Fruit fly (Drosophila melanogaster) whole organism, prepupa: Measurements from ENCODE around the gene CG10338.

Source experiments
- Blimp-1 ChIP-seq: fragments of 200-800 bp; sonication (Bioruptor generic); optimal IDR thresholded peaks from 3 replicates; lab custom pipeline; 2017; ENCODE audit warnings: missing biosample characterization, missing genetic modification characterization, mild to moderate bottlenecking, moderate library complexity, missing genetic modification reagents
- CG10631 ChIP-seq: fragments of 200-800 bp; sonication (Bioruptor generic); optimal IDR thresholded peaks from 2 replicates; lab custom pipeline; 2016; ENCODE audit warnings: missing biosample characterization, missing genetic modification characterization
- CG10669 ChIP-seq: fragments of 200-800 bp; sonication (Bioruptor generic); optimal IDR thresholded peaks from 3 replicates; lab custom pipeline; 2018; ENCODE audit warnings: missing biosample characterization, mild to moderate bottlenecking, missing genetic modification characterization, moderate library complexity
- CG11294 ChIP-seq: fragments of 200-800 bp; sonication (Bioruptor generic); IDR thresholded peaks from 2 replicates; pipeline ENCODE4 v1.3.6; 2022; ENCODE audit warnings: missing biosample characterization, missing genetic modification characterization
- CG15336 ChIP-seq: fragments of 200-800 bp; sonication (Bioruptor generic); IDR thresholded peaks from 2 replicates; pipeline ENCODE4 v1.3.6; 2022; ENCODE audit warnings: missing biosample characterization, missing genetic modification characterization
- CG1621 ChIP-seq: fragments of 200-800 bp; sonication (Bioruptor generic); optimal IDR thresholded peaks from 3 replicates; lab custom pipeline; 2018; ENCODE audit warnings: missing biosample characterization, mild to moderate bottlenecking, missing genetic modification characterization
- CG16779 ChIP-seq: fragments of 200-800 bp; sonication (Bioruptor generic); optimal IDR thresholded peaks from 3 replicates; lab custom pipeline; 2017; ENCODE audit warnings: missing biosample characterization, mild to moderate bottlenecking, missing genetic modification characterization
- CG31627 ChIP-seq: fragments of 200-800 bp; sonication (Bioruptor generic); optimal IDR thresholded peaks from 3 replicates; lab custom pipeline; 2016; ENCODE audit warnings: missing biosample characterization, missing genetic modification characterization
- CG32006 ChIP-seq: fragments of 200-800 bp; sonication (Bioruptor generic); optimal IDR thresholded peaks from 3 replicates; lab custom pipeline; 2017; ENCODE audit warnings: missing biosample characterization, mild to moderate bottlenecking, missing genetic modification characterization
- CG34406 ChIP-seq: fragments of 200-800 bp; sonication (Bioruptor generic); optimal IDR thresholded peaks from 3 replicates; lab custom pipeline; 2016; ENCODE audit warnings: missing biosample characterization, missing genetic modification characterization
- CG4318 ChIP-seq: fragments of 200-800 bp; sonication (Bioruptor generic); optimal IDR thresholded peaks from 3 replicates; lab custom pipeline; 2017; ENCODE audit warnings: missing biosample characterization, mild to moderate bottlenecking, missing genetic modification characterization
- CG6163 ChIP-seq: fragments of 200-800 bp; sonication (Bioruptor generic); IDR thresholded peaks from 3 replicates; pipeline ENCODE4 v1.3.6; 2022; ENCODE audit warnings: missing biosample characterization, missing genetic modification characterization
- CG6792 ChIP-seq: fragments of 200-800 bp; sonication (Bioruptor generic); optimal IDR thresholded peaks from 3 replicates; lab custom pipeline; 2016; ENCODE audit warnings: missing biosample characterization, missing genetic modification characterization
- CG7368 ChIP-seq: fragments of 200-800 bp; sonication (Bioruptor generic); optimal IDR thresholded peaks from 3 replicates; lab custom pipeline; 2016; ENCODE audit warnings: missing biosample characterization, missing genetic modification characterization
- CG8119 ChIP-seq: fragments of 200-800 bp; sonication (Bioruptor generic); IDR thresholded peaks from 3 replicates; pipeline ENCODE4 v1.3.6; 2022; ENCODE audit warnings: missing biosample characterization, missing genetic modification characterization
- CG8319 ChIP-seq: fragments of 200-800 bp; sonication (Bioruptor generic); optimal IDR thresholded peaks from 3 replicates; lab custom pipeline; 2016; ENCODE audit warnings: missing biosample characterization, missing genetic modification characterization
- CG8632 ChIP-seq: fragments of 200-800 bp; sonication (Bioruptor generic); optimal IDR thresholded peaks from 3 replicates; lab custom pipeline; 2016; ENCODE audit warnings: missing biosample characterization, missing genetic modification characterization
- Eip75B ChIP-seq: fragments of 200-800 bp; sonication (Bioruptor generic); optimal IDR thresholded peaks from 3 replicates; lab custom pipeline; 2016; ENCODE audit warnings: missing biosample characterization, missing genetic modification characterization
- Eip78C ChIP-seq: fragments of 200-800 bp; sonication (Bioruptor generic); peaks from one replicate; lab custom pipeline; 2016; ENCODE audit warnings: missing biosample characterization, missing genetic modification characterization
- Eip93F ChIP-seq: fragments of 200-800 bp; sonication (Bioruptor generic); optimal IDR thresholded peaks from 2 replicates; lab custom pipeline; 2016; ENCODE audit warnings: missing biosample characterization, mild to moderate bottlenecking, missing genetic modification characterization
- Ets96B ChIP-seq: fragments of 200-800 bp; optimal IDR thresholded peaks from 2 replicates; lab custom pipeline; 2019; ENCODE audit warnings: missing biosample characterization, mild to moderate bottlenecking, missing genetic modification characterization, moderate library complexity
- Hr38 ChIP-seq: sonication (Bioruptor generic); optimal IDR thresholded peaks from 2 replicates; lab custom pipeline; 2016; ENCODE audit warnings: missing biosample characterization, missing genetic modification characterization
- Hr39 ChIP-seq: fragments of 200-800 bp; sonication (Bioruptor generic); optimal IDR thresholded peaks from 2 replicates; lab custom pipeline; 2016; ENCODE audit warnings: missing biosample characterization, missing genetic modification characterization
- Hr4 ChIP-seq: fragments of 200-800 bp; sonication (Bioruptor generic); optimal IDR thresholded peaks from 3 replicates; lab custom pipeline; 2016; ENCODE audit warnings: missing biosample characterization, missing genetic modification characterization
- Lpt ChIP-seq: fragments of 200-800 bp; sonication (Bioruptor generic); optimal IDR thresholded peaks from 3 replicates; lab custom pipeline; 2016; ENCODE audit warnings: missing biosample characterization, missing genetic modification characterization
- Met ChIP-seq: fragments of 200-800 bp; sonication (Bioruptor generic); optimal IDR thresholded peaks from 3 replicates; lab custom pipeline; 2016; ENCODE audit warnings: missing biosample characterization, missing genetic modification characterization
- OdsH ChIP-seq: fragments of 200-800 bp; sonication (Bioruptor generic); optimal IDR thresholded peaks from 3 replicates; lab custom pipeline; 2016; ENCODE audit warnings: missing biosample characterization, missing genetic modification characterization
- Sox102F ChIP-seq: fragments of 200-800 bp; sonication (Bioruptor generic); optimal IDR thresholded peaks from 2 replicates; lab custom pipeline; 2016; ENCODE audit warnings: missing biosample characterization, mild to moderate bottlenecking, missing genetic modification characterization
- Sox14 ChIP-seq: fragments of 200-800 bp; sonication (Bioruptor generic); optimal IDR thresholded peaks from 3 replicates; lab custom pipeline; 2016; ENCODE audit warnings: missing biosample characterization, missing genetic modification characterization
- Sox15 ChIP-seq: fragments of 200-800 bp; sonication (Bioruptor generic); optimal IDR thresholded peaks from 3 replicates; lab custom pipeline; 2016; ENCODE audit warnings: missing biosample characterization, missing genetic modification characterization
- acj6 ChIP-seq: fragments of 200-800 bp; sonication (Bioruptor generic); optimal IDR thresholded peaks from 3 replicates; lab custom pipeline; 2016; ENCODE audit warnings: missing biosample characterization, missing genetic modification characterization
- cyc ChIP-seq: fragments of 200-800 bp; sonication (Bioruptor generic); optimal IDR thresholded peaks from 3 replicates; lab custom pipeline; 2016; ENCODE audit warnings: missing biosample characterization, missing genetic modification characterization
- dac ChIP-seq: fragments of 200-800 bp; sonication (Bioruptor generic); optimal IDR thresholded peaks from 2 replicates; lab custom pipeline; 2017; ENCODE audit warnings: missing biosample characterization, mild to moderate bottlenecking, missing genetic modification characterization
- fd59A ChIP-seq: fragments of 200-800 bp; sonication (Bioruptor generic); optimal IDR thresholded peaks from 2 replicates; lab custom pipeline; 2017; ENCODE audit warnings: missing biosample characterization, mild to moderate bottlenecking, missing genetic modification characterization, missing genetic modification reagents
- fd85E ChIP-seq: fragments of 200-800 bp; sonication (Bioruptor generic); optimal IDR thresholded peaks from 3 replicates; lab custom pipeline; 2016; ENCODE audit warnings: missing biosample characterization, missing genetic modification characterization
- lz ChIP-seq: fragments of 200-800 bp; sonication (Bioruptor generic); optimal IDR thresholded peaks from 3 replicates; lab custom pipeline; 2016; ENCODE audit warnings: missing biosample characterization, missing genetic modification characterization
- net ChIP-seq: fragments of 200-800 bp; sonication (Bioruptor generic); optimal IDR thresholded peaks from 3 replicates; lab custom pipeline; 2016; ENCODE audit warnings: missing biosample characterization, missing genetic modification characterization
- pdm3 ChIP-seq: fragments of 200-800 bp; sonication (Bioruptor generic); optimal IDR thresholded peaks from 3 replicates; lab custom pipeline; 2016; ENCODE audit warnings: missing biosample characterization, missing genetic modification characterization
- salr ChIP-seq, 2 experiments: fragments of 200-800 bp; sonication (Bioruptor generic); optimal IDR thresholded peaks; 3 replicates each; lab custom pipeline; 2016 to 2018; ENCODE audit warnings: missing biosample characterization in 2 of 2, missing genetic modification characterization in 2 of 2, mild to moderate bottlenecking in 1 of 2
- spab ChIP-seq: fragments of 200-800 bp; sonication (Bioruptor generic); optimal IDR thresholded peaks from 2 replicates; lab custom pipeline; 2017; ENCODE audit warnings: missing biosample characterization, mild to moderate bottlenecking, missing genetic modification characterization, missing genetic modification reagents
- ss ChIP-seq, 2 experiments: fragments of 200-800 bp; sonication (Bioruptor generic); optimal IDR thresholded peaks; 2 replicates in 1 of 2; 3 replicates in 1 of 2; lab custom pipeline; 2017 to 2018; ENCODE audit warnings: mild to moderate bottlenecking in 2 of 2, missing biosample characterization in 2 of 2, missing genetic modification characterization in 2 of 2, moderate library complexity in 1 of 2
- svp ChIP-seq: fragments of 200-800 bp; sonication (Bioruptor generic); peaks from one replicate; lab custom pipeline; 2016; ENCODE audit warnings: missing biosample characterization, missing genetic modification characterization
- topi ChIP-seq: fragments of 200-800 bp; sonication (Bioruptor generic); optimal IDR thresholded peaks from 3 replicates; lab custom pipeline; 2016; ENCODE audit warnings: missing biosample characterization, missing genetic modification characterization
- vri ChIP-seq: fragments of 200-800 bp; sonication (Bioruptor generic); optimal IDR thresholded peaks from 3 replicates; lab custom pipeline; 2016; ENCODE audit warnings: missing biosample characterization, mild to moderate bottlenecking, missing genetic modification characterization

The CG10338 gene

dm6 chr2L:18724842-18725241, 29.4 kb downstream of the CG10338 start (continued):
- TF ChIP-seq net (GFP tag; lab: Kevin White, UChicago) (no peak), CG32006 (peak; percentile 70), Eip78C (GFP tag; lab: Kevin White, UChicago) (peak; percentile 79), Eip93F (GFP tag; lab: Kevin White, UChicago) (no peak), CG11294 (GFP tag; lab: Robert Waterston, UW) (peak; percentile 16; the same call in 1 of the 2 replicates), CG8319 (GFP tag; lab: Kevin White, UChicago) (no peak), Lpt (GFP tag; lab: Kevin White, UChicago) (no peak), Hr38 (no peak), CG1621 (no peak), CG10669 (no peak), topi (GFP tag; lab: Kevin White, UChicago) (no peak), CG34406 (GFP tag; lab: Kevin White, UChicago) (no peak), acj6 (GFP tag; lab: Kevin White, UChicago) (peak; percentile 0), fd59A (GFP tag; lab: Kevin White, UChicago) (no peak), CG16779 (tag; lab: Kevin White, UChicago) (peak; percentile 19), CG10631 (GFP tag; lab: Kevin White, UChicago) (no peak), Hr39 (GFP tag; lab: Kevin White, UChicago) (no peak), Sox102F (GFP tag; lab: Kevin White, UChicago) (no peak), ss (GFP tag; optimal IDR thresholded peaks at IDR 0.05; lab: Kevin White, UChicago) (no peak), CG6792 (GFP tag; lab: Kevin White, UChicago) (no peak), CG8119 (GFP tag; lab: Robert Waterston, UW) (peak; percentile 74), Sox15 (GFP tag; lab: Kevin White, UChicago) (no peak), OdsH (peak; percentile 17), Sox14 (GFP tag; lab: Kevin White, UChicago) (no peak), vri (no peak), Hr4 (GFP tag; lab: Kevin White, UChicago) (peak; percentile 87), CG7368 (no peak), CG4318 (GFP tag; lab: Kevin White, UChicago) (peak; percentile 61), fd85E (GFP tag; lab: Kevin White, UChicago) (no peak), CG8632 (GFP tag; lab: Kevin White, UChicago) (no peak), spab (GFP tag; lab: Kevin White, UChicago) (no peak), lz (GFP tag; lab: Kevin White, UChicago) (no peak), CG31627 (GFP tag; lab: Kevin White, UChicago) (no peak), CG15336 (GFP tag; lab: Robert Waterston, UW) (peak; percentile 74), CG6163 (GFP tag; lab: Robert Waterston, UW) (peak; percentile 76), dac (GFP tag; lab: Kevin White, UChicago) (peak; percentile 59), cyc (GFP tag; lab: Kevin White, UChicago) (no peak), pdm3 (peak; percentile 20)
- TF ChIP-seq, all 60 proteins: peak for 20

- TF ChIP-seq fd59A (GFP tag; lab: Kevin White, UChicago) (no peak), Hr4 (GFP tag; lab: Kevin White, UChicago) (peak; percentile 25)
- TF ChIP-seq, all 60 proteins: peak for 1
Measured at dm6 chr2L:18727986-18728385, 32.5 kb downstream of the CG10338 start.

- TF ChIP-seq Met (no peak), Ets96B (no peak), cyc (GFP tag; lab: Kevin White, UChicago) (no peak), Blimp-1 (GFP tag; lab: Kevin White, UChicago) (no peak), svp (GFP tag; lab: Kevin White, UChicago) (no peak), CG4318 (GFP tag; lab: Kevin White, UChicago) (no peak), CG34406 (GFP tag; lab: Kevin White, UChicago) (no peak), salr (GFP tag; optimal IDR thresholded peaks at IDR 0.05; lab: Kevin White, UChicago) (no peak), CG32006 (no peak), ss (GFP tag; optimal IDR thresholded peaks at IDR 0.05; lab: Kevin White, UChicago) (no peak), Hr39 (GFP tag; lab: Kevin White, UChicago) (no peak), Eip75B (GFP tag; lab: Kevin White, UChicago) (no peak)
- TF ChIP-seq, all 60 proteins: peak for 0
Measured at dm6 chr2L:18732291-18732690, 36.8 kb downstream of the CG10338 start, which contains the start of gene CG10348. Gene CG10348 (minus strand): TSS chr2L:18732524.
